Worm (Caenorhabditis elegans) whole organism, L4 larva: ENCODE results near the gene gad-2.

ENCODE experiments used
- F26F4.8 ChIP-seq: fragments of 200-800 bp; sonication (Bioruptor generic); conservative IDR thresholded peaks from 2 replicates; pipeline ENCODE4 v1.3.6; 2022; ENCODE audit warnings: missing genetic modification characterization, missing compliant biosample characterization
- F44E2.7 ChIP-seq: fragments of 200-800 bp; sonication (Bioruptor generic); IDR thresholded peaks from 2 replicates; pipeline ENCODE4 v2.1.2; 2022; ENCODE audit warnings: missing genetic modification characterization, missing compliant biosample characterization
- T20F7.1 ChIP-seq: fragments of 200-800 bp; sonication (Bioruptor generic); optimal IDR thresholded peaks from 2 replicates; lab custom pipeline; 2018; ENCODE audit warnings: mild to moderate bottlenecking, missing genetic modification characterization, missing compliant biosample characterization
- Y105C5A.15 ChIP-seq: fragments of 200-800 bp; sonication (Bioruptor generic); IDR thresholded peaks from 2 replicates; pipeline ENCODE4 v1.3.6; 2022; ENCODE audit warnings: missing genetic modification characterization, missing compliant biosample characterization
- Y48G9A.11 ChIP-seq: fragments of 200-800 bp; sonication (Bioruptor generic); IDR thresholded peaks from 2 replicates; pipeline ENCODE4 v1.3.6; 2022; ENCODE audit warnings: missing genetic modification reagents, missing genetic modification characterization, missing compliant biosample characterization
- Y5F2A.4 ChIP-seq: fragments of 200-800 bp; sonication (Bioruptor generic); optimal IDR thresholded peaks from 2 replicates; lab custom pipeline; 2018; ENCODE audit warnings: mild to moderate bottlenecking, missing genetic modification characterization, missing compliant biosample characterization
- ZK546.5 ChIP-seq, 2 experiments: sonication (generic microtip); optimal IDR thresholded peaks; 2 replicates each; lab custom pipeline; 2017; ENCODE audit warnings: missing biosample characterization in 2 of 2, missing genetic modification characterization in 2 of 2
- arid-1 ChIP-seq: fragments of 200-800 bp; sonication (Bioruptor generic); conservative IDR thresholded peaks from 2 replicates; pipeline ENCODE4 v1.3.6; 2022; ENCODE audit warnings: missing genetic modification reagents, missing genetic modification characterization, missing compliant biosample characterization
- attf-4 ChIP-seq: sonication (generic microtip); optimal IDR thresholded peaks from 3 replicates; lab custom pipeline; 2017; ENCODE audit warnings: missing biosample characterization, missing genetic modification characterization
- ceh-20 ChIP-seq: fragments of 200-800 bp; sonication (Bioruptor generic); IDR thresholded peaks from 2 replicates; pipeline ENCODE4 v1.3.6; 2022; ENCODE audit warnings: missing genetic modification reagents, missing genetic modification characterization, missing compliant biosample characterization
- ceh-32 ChIP-seq: sonication (generic microtip); optimal IDR thresholded peaks from 2 replicates; lab custom pipeline; 2016; ENCODE audit warnings: mild to moderate bottlenecking, missing genetic modification characterization, missing compliant biosample characterization; ENCODE audit not compliant: poor library complexity
- ceh-82 ChIP-seq: sonication (generic microtip); optimal IDR thresholded peaks from 2 replicates; lab custom pipeline; 2017; ENCODE audit warnings: missing biosample characterization, missing genetic modification characterization
- dpl-1 ChIP-seq: fragments of 150-350 bp; optimal IDR thresholded peaks from 2 replicates; lab custom pipeline; 2014; ENCODE audit warnings: missing biosample characterization, missing genetic modification reagents, missing genetic modification characterization
- duxl-1 ChIP-seq: sonication (generic microtip); optimal IDR thresholded peaks from 2 replicates; lab custom pipeline; 2016; ENCODE audit warnings: mild to moderate bottlenecking, missing genetic modification characterization, moderate library complexity, missing compliant biosample characterization; ENCODE audit not compliant: poor library complexity
- dve-1 ChIP-seq: sonication (generic microtip); optimal IDR thresholded peaks from 2 replicates; lab custom pipeline; 2017; ENCODE audit warnings: antibody characterized with exemption, mild to moderate bottlenecking, missing genetic modification characterization, missing compliant biosample characterization; ENCODE audit not compliant: insufficient read depth
- egl-43 ChIP-seq: fragments of 200-800 bp; sonication (Bioruptor generic); IDR thresholded peaks from 2 replicates; pipeline ENCODE4 v1.3.6; 2022; ENCODE audit warnings: missing genetic modification reagents, missing genetic modification characterization, missing compliant biosample characterization
- hif-1 ChIP-seq, 2 experiments: sonication (generic microtip); optimal IDR thresholded peaks; 2 replicates each; lab custom pipeline; 2016 to 2017; ENCODE audit warnings: missing compliant biosample characterization in 2 of 2, missing genetic modification characterization in 2 of 2, missing genetic modification reagents in 2 of 2, missing genotype in 2 of 2, mild to moderate bottlenecking in 1 of 2
- hlh-11 ChIP-seq: fragments of 200-800 bp; sonication (Bioruptor generic); optimal IDR thresholded peaks from 2 replicates; lab custom pipeline; 2018; ENCODE audit warnings: mild to moderate bottlenecking, missing genetic modification characterization, missing compliant biosample characterization
- hlh-30 ChIP-seq: sonication (generic microtip); optimal IDR thresholded peaks from 2 replicates; lab custom pipeline; 2017; ENCODE audit warnings: antibody characterized with exemption, mild to moderate bottlenecking, missing genetic modification characterization, missing compliant biosample characterization; ENCODE audit not compliant: insufficient read depth
- hmg-1.1 ChIP-seq: fragments of 200-800 bp; sonication (Bioruptor generic); IDR thresholded peaks from 2 replicates; pipeline ENCODE4 v1.3.6; 2022; ENCODE audit warnings: missing genetic modification reagents, missing genetic modification characterization, missing compliant biosample characterization
- jun-1 ChIP-seq: fragments of 150-350 bp; optimal IDR thresholded peaks from 2 replicates; lab custom pipeline; 2014; ENCODE audit warnings: missing biosample characterization, missing genetic modification reagents, missing genetic modification characterization
- lim-7 ChIP-seq: fragments of 200-800 bp; sonication (Bioruptor generic); IDR thresholded peaks from 2 replicates; pipeline ENCODE4 v1.3.6; 2022; ENCODE audit warnings: missing genetic modification characterization, missing compliant biosample characterization
- lin-13 ChIP-seq: fragments of 150-350 bp; optimal IDR thresholded peaks from 2 replicates; lab custom pipeline; 2014; ENCODE audit warnings: missing biosample characterization, missing genetic modification reagents, missing genetic modification characterization
- lin-39 ChIP-seq: fragments of 150-350 bp; optimal IDR thresholded peaks from 2 replicates; lab custom pipeline; 2014; ENCODE audit warnings: missing biosample characterization, missing genetic modification reagents, missing genetic modification characterization
- lir-3 ChIP-seq: sonication (generic microtip); optimal IDR thresholded peaks from 2 replicates; lab custom pipeline; 2016; ENCODE audit warnings: mild to moderate bottlenecking, missing genetic modification characterization, missing compliant biosample characterization
- lsy-2 ChIP-seq, 2 experiments: fragments of 150-350 bp in 1 of 2; sonication (generic microtip) in 1 of 2; optimal IDR thresholded peaks; 2 replicates each; lab custom pipeline; 2014 to 2017; ENCODE audit warnings: missing biosample characterization in 2 of 2, missing genetic modification characterization in 2 of 2
- madf-5 ChIP-seq, 2 experiments: fragments of 200-800 bp; sonication (Bioruptor generic); IDR thresholded peaks; 2 replicates each; pipeline ENCODE4 v1.3.6; 2022; ENCODE audit warnings: missing compliant biosample characterization in 2 of 2, missing genetic modification characterization in 2 of 2
- mdt-29 ChIP-seq: fragments of 200-800 bp; sonication (Bioruptor generic); IDR thresholded peaks from 2 replicates; pipeline ENCODE4 v1.3.6; 2022; ENCODE audit warnings: missing genetic modification reagents, missing genetic modification characterization, missing compliant biosample characterization
- mxl-2 ChIP-seq: fragments of 200-800 bp; sonication (Bioruptor generic); conservative IDR thresholded peaks from 2 replicates; pipeline ENCODE4 v1.3.6; 2022; ENCODE audit warnings: missing genetic modification reagents, missing genetic modification characterization, missing compliant biosample characterization
- mxl-3 ChIP-seq: fragments of 200-800 bp; sonication (Bioruptor generic); optimal IDR thresholded peaks from 2 replicates; lab custom pipeline; 2018; ENCODE audit warnings: mild to moderate bottlenecking, missing genetic modification characterization, missing compliant biosample characterization
- nhr-10 ChIP-seq: fragments of 150-350 bp; optimal IDR thresholded peaks from 2 replicates; lab custom pipeline; 2014; ENCODE audit warnings: missing biosample characterization, missing genetic modification characterization
- nhr-102 ChIP-seq: sonication (generic microtip); optimal IDR thresholded peaks from 2 replicates; lab custom pipeline; 2016; ENCODE audit warnings: mild to moderate bottlenecking, missing genetic modification characterization, moderate library complexity, missing compliant biosample characterization
- nhr-237 ChIP-seq: sonication (generic microtip); optimal IDR thresholded peaks from 2 replicates; lab custom pipeline; 2017; ENCODE audit warnings: missing biosample characterization, missing genetic modification characterization
- nhr-28 ChIP-seq: fragments of 150-350 bp; optimal IDR thresholded peaks from 2 replicates; lab custom pipeline; 2014; ENCODE audit warnings: missing biosample characterization, missing genetic modification characterization
- nhr-41 ChIP-seq: fragments of 200-800 bp; sonication (Bioruptor generic); IDR thresholded peaks from 2 replicates; pipeline ENCODE4 v1.3.6; 2022; ENCODE audit warnings: missing genetic modification reagents, missing genetic modification characterization, missing compliant biosample characterization
- nhr-48 ChIP-seq: sonication (generic microtip); optimal IDR thresholded peaks from 2 replicates; lab custom pipeline; 2016; ENCODE audit warnings: mild to moderate bottlenecking, missing genetic modification characterization, missing compliant biosample characterization
- pqm-1 ChIP-seq: sonication (generic microtip); optimal IDR thresholded peaks from 2 replicates; lab custom pipeline; 2017; ENCODE audit warnings: missing biosample characterization, missing genetic modification characterization
- saeg-2 ChIP-seq: fragments of 200-800 bp; sonication (Bioruptor generic); IDR thresholded peaks from 2 replicates; pipeline ENCODE4 v1.3.6; 2022; ENCODE audit warnings: missing genetic modification reagents, missing genetic modification characterization, missing compliant biosample characterization
- unc-62 ChIP-seq, 3 experiments: fragments of 150-350 bp in 1 of 3; sonication (generic microtip); optimal IDR thresholded peaks in 2 of 3; peaks in 1 of 3; 1 replicate in 1 of 3; 2 replicates in 2 of 3; lab custom pipeline; 2014 to 2017; ENCODE audit warnings: missing biosample characterization in 3 of 3, missing genetic modification characterization in 3 of 3, missing genetic modification reagents in 3 of 3, missing genotype in 1 of 3
- ztf-11 ChIP-seq: fragments of 150-350 bp; optimal IDR thresholded peaks from 2 replicates; lab custom pipeline; 2014; ENCODE audit warnings: missing biosample characterization, missing genetic modification characterization
- ztf-7 ChIP-seq: fragments of 150-350 bp; optimal IDR thresholded peaks from 2 replicates; lab custom pipeline; 2014; ENCODE audit warnings: missing biosample characterization, missing genetic modification characterization

The gad-2 gene

DNA sequence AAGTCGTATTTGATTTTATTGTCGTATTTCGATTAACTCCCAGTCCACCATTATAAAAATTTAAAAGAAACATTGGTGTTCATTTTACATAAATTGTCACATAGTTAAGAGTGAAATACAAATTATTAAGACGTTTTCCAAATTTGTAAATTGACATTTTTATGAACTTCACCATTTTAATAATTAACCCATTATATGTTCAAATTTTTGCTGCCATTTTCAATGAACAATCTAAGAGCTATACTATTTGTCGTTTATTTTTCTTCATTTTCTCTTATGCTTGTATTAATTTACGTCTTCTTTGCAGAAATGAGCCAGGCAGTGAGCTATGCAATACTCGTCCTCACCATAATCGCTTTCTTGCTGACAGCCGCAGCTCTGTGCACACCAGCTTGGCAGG, 37.9 kb downstream of the gad-2 start, which contains the start of gene clc-2:
Gene clc-2 (plus strand): TSS at position 301 of the 400 bp plus-strand sequence.
- TF ChIP-seq hmg-1.1 (GFP tag; lab: Robert Waterston, UW) (no peak), hlh-30 (tag; lab: Kevin White, UChicago) (no peak), duxl-1 (tag; lab: Kevin White, UChicago) (no peak), nhr-237 (tag; lab: Kevin White, UChicago) (no peak), Y5F2A.4 (GFP tag; lab: Kevin White, UChicago) (no peak), ceh-82 (no peak), F26F4.8 (GFP tag; lab: Robert Waterston, UW) (no peak), dpl-1 (GFP tag; lab: Kevin White, UChicago) (no peak)
- TF ChIP-seq, all 104 proteins: peak for 0

DNA sequence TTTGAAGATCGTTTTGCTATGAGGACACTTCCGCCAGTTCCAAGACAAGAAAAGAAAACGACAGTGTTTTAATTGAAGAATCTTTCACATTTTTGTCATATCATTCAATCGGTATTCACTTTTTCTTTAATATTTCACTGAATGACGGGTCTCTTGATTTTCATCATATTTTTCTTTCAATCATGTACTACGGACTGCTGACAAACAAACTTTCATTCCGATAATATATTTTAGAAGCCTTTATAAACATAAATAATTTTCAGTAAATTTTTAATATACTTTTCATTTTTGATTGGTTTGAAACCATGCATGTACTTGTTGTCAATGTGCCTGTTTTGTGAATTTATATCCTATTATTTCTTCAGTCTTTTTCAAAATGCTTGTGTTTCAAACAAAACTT, 40.0 kb downstream of the gad-2 start, which contains the start of gene clc-5:
Gene clc-5 (plus strand): TSS at position 301 of the 400 bp plus-strand sequence.
- TF ChIP-seq ceh-32 (no peak), Y48G9A.11 (GFP tag; lab: Robert Waterston, UW) (no peak), lsy-2 (tag; optimal IDR thresholded peaks at IDR 0.05; lab: Kevin White, UChicago) (no peak), ceh-20 (no peak), dve-1 (tag; lab: Kevin White, UChicago) (no peak), nhr-102 (tag; lab: Kevin White, UChicago) (no peak), lim-7 (no peak), T20F7.1 (no peak), mxl-2 (GFP tag; lab: Robert Waterston, UW) (no peak), lin-13 (GFP tag; lab: Kevin White, UChicago) (no peak), nhr-41 (no peak), nhr-28 (tag; lab: Kevin White, UChicago) (no peak), lin-39 (tag; lab: Kevin White, UChicago) (no peak), lir-3 (tag; lab: Kevin White, UChicago) (no peak), ztf-11 (tag; lab: Kevin White, UChicago) (no peak), mxl-3 (no peak), mdt-29 (GFP tag; lab: Robert Waterston, UW) (no peak)

DNA sequence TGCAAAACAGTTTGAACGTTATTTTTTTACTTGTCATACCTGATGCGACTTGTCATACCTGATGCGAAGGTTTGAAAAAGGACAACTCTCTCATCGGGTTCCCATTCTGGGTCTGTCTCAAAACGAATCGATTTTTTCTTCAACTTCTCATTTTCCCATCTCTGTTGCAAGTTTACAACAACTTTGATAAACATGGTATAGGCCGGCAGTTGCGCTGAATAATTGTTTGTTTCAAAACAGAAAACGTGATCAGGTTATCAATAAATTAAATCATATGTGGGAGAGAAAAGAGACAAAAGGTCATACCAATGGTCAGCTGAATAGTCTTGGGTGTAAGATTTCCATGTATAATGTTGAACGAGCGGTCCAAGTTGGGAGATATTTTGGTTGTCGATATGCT, 43.6 kb downstream of the gad-2 start:
- peak; percentile 74 for TF ChIP-seq hlh-30 (tag; lab: Kevin White, UChicago)
- TF ChIP-seq hmg-1.1 (GFP tag; lab: Robert Waterston, UW), result no peak
- peak in 1 of 2 experiments; percentile 76 for TF ChIP-seq unc-62 (GFP tag; optimal IDR thresholded peaks at IDR 0.05 in 1 of 2; lab: Kevin White, UChicago)
- TF ChIP-seq unc-62 (tag; optimal IDR thresholded peaks at IDR 0.05; lab: Kevin White, UChicago), result no peak

DNA sequence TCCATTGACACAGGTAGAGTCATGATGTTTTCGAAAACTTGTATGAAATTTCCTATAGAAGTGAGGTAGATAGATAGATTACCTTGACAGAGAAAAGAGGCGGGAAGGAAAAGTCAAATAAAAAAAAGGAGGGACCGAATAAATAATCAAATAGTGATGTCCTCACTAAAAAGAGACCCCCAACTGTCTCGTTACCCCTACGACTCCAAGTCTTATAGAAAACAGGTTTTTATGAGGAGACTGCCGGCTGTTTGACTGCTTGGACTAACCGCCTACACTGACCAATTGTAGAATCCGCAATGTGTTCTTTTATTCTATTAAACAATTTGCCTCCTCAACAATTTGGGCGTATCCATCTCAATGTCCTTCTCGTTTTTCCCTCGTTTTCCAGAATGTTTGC, 44.7 kb downstream of the gad-2 start, which contains the start of gene C01C10.2:
Gene C01C10.2 (minus strand): TSS at position 170 of the 400 bp plus-strand sequence.
- TF ChIP-seq unc-62 (GFP tag; optimal IDR thresholded peaks at IDR 0.05 in 1 of 2; lab: Kevin White, UChicago) (peak in 1 of 2 experiments; percentile 25), unc-62 (tag; optimal IDR thresholded peaks at IDR 0.05; lab: Kevin White, UChicago) (no peak), madf-5 (GFP tag; IDR thresholded peaks at IDR 0.05; lab: Robert Waterston, UW) (no peak), ztf-7 (tag; lab: Kevin White, UChicago) (no peak), nhr-10 (tag; lab: Kevin White, UChicago) (no peak)

DNA sequence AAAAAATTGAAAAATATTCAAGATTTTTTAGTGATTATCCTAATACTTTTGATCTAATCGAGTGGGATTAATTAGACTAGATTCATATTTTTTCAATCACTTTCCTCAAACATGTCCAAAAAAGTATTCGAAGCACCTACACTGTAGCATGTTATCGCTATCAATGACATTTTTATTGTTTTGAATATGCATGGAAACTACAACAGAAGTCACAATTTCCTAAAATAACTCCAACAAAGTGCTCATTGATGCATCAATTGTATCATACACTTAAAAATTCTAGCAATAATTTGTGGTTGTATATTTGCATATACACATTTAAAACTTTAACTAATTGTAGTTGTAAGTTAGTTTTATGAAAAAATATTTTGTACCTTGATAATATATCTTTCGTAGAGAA, 46.8 kb downstream of the gad-2 start:
- TF ChIP-seq hlh-11 (tag; lab: Kevin White, UChicago) (peak; percentile 13), egl-43 (no peak), nhr-48 (tag; lab: Kevin White, UChicago) (no peak), jun-1 (tag; lab: Kevin White, UChicago) (no peak), madf-5 (GFP tag; IDR thresholded peaks at IDR 0.05; lab: Robert Waterston, UW) (no peak), ceh-20 (no peak), duxl-1 (tag; lab: Kevin White, UChicago) (no peak), pqm-1 (tag; lab: Kevin White, UChicago) (peak; percentile 3), Y105C5A.15 (GFP tag; lab: Robert Waterston, UW) (no peak), arid-1 (GFP tag; lab: Robert Waterston, UW) (no peak), saeg-2 (GFP tag; lab: Robert Waterston, UW) (no peak), mxl-2 (GFP tag; lab: Robert Waterston, UW) (no peak), nhr-28 (tag; lab: Kevin White, UChicago) (peak; percentile 66), lin-39 (tag; lab: Kevin White, UChicago) (no peak), lim-7 (no peak), ZK546.5 (tag; optimal IDR thresholded peaks at IDR 0.05; lab: Kevin White, UChicago) (no peak), attf-4 (no peak), hif-1 (tag; optimal IDR thresholded peaks at IDR 0.05; lab: Kevin White, UChicago) (no peak), F44E2.7 (GFP tag; lab: Robert Waterston, UW) (no peak)
